Fruit fly (Drosophila melanogaster) Kc167 (cell line): Measurements from ENCODE around the gene mbf1.

Experiments used
- Myc ChIP-seq: fragments of >200 bp; optimal IDR thresholded peaks from 2 replicates; lab custom pipeline; 2017; ENCODE audit warnings: missing external identifiers
- insv ChIP-seq: fragments of >200 bp; optimal IDR thresholded peaks from 3 replicates; lab custom pipeline; 2018; ENCODE audit warnings: missing external identifiers
- psq ChIP-seq: fragments of >200 bp; optimal IDR thresholded peaks from 2 replicates; lab custom pipeline; 2017; ENCODE audit warnings: missing external identifiers

dm6 chr3L:16533932-16534331, 40.3 kb upstream of the mbf1 start:
- TF ChIP-seq psq (lab: Kevin White, UChicago) (no peak), Myc (lab: Kevin White, UChicago) (no peak), insv (lab: Kevin White, UChicago) (no peak)
